Worm (Caenorhabditis elegans): ENCODE results near the gene gpa-3.

The gpa-3 gene

ce11 chrV:9318046-9318445 is 41.5 kb downstream of the gpa-3 start, which contains the start of gene kvs-3 (continued):
- no peak for TF ChIP-seq ZK546.5 (tag; optimal IDR thresholded peaks at IDR 0.05)
- peak; percentile 8 for TF ChIP-seq Y55F3AM.14 (GFP tag; optimal IDR thresholded peaks at IDR 0.05)
- TF ChIP-seq nhr-23 (tag; optimal IDR thresholded peaks at IDR 0.05) = no peak
- TF ChIP-seq unc-55 (GFP tag; optimal IDR thresholded peaks at IDR 0.05) = peak; percentile 22
- TF ChIP-seq lin-39 (tag; optimal IDR thresholded peaks at IDR 0.05) = no peak
- TF ChIP-seq nhr-129 (tag; optimal IDR thresholded peaks at IDR 0.05) = peak; percentile 55
- TF ChIP-seq R02D3.7 (tag; optimal IDR thresholded peaks at IDR 0.05) = no peak
- no peak for TF ChIP-seq unc-62 (GFP tag; optimal IDR thresholded peaks at IDR 0.05)
- TF ChIP-seq peb-1 (tag; optimal IDR thresholded peaks at IDR 0.05) = no peak
- TF ChIP-seq blmp-1 (tag; optimal IDR thresholded peaks at IDR 0.05; ENCODE audit: insufficient read depth) = no peak
- TF ChIP-seq zag-1 (tag; optimal IDR thresholded peaks at IDR 0.05) = no peak
- TF ChIP-seq ztf-4 (tag; optimal IDR thresholded peaks at IDR 0.05) = no peak
- TF ChIP-seq unc-39 (tag; optimal IDR thresholded peaks at IDR 0.05) = no peak
- peak; percentile 12 for TF ChIP-seq C34F6.9 (tag; optimal IDR thresholded peaks at IDR 0.05)
- TF ChIP-seq lsy-2 (tag; optimal IDR thresholded peaks at IDR 0.05) = peak in 1 of 2 experiments; percentile 36
- peak; percentile 45 for TF ChIP-seq lin-13 (GFP tag; optimal IDR thresholded peaks at IDR 0.05)
- no peak for TF ChIP-seq nhr-11 (tag; optimal IDR thresholded peaks at IDR 0.05)
- TF ChIP-seq gmeb-1 (tag; optimal IDR thresholded peaks at IDR 0.05) = no peak

ce11 chrV:9316970-9317369 is 42.6 kb downstream of the gpa-3 start:
- TF ChIP-seq nhr-21 (tag; optimal IDR thresholded peaks at IDR 0.05) (no peak), F13H6.1 (tag; optimal IDR thresholded peaks at IDR 0.05) (no peak), lin-11 (tag; optimal IDR thresholded peaks at IDR 0.05) (no peak), sma-9 (GFP tag; optimal IDR thresholded peaks at IDR 0.05) (no peak), sma-9 (tag; optimal IDR thresholded peaks at IDR 0.05) (no peak), nhr-129 (tag; optimal IDR thresholded peaks at IDR 0.05) (no peak), dmd-4 (tag; optimal IDR thresholded peaks at IDR 0.05) (no peak), blmp-1 (tag; optimal IDR thresholded peaks at IDR 0.05; ENCODE audit: insufficient read depth) (no peak), mab-5 (tag; optimal IDR thresholded peaks at IDR 0.05) (no peak), elt-3 (tag; optimal IDR thresholded peaks at IDR 0.05) (no peak), nhr-11 (tag; optimal IDR thresholded peaks at IDR 0.05) (no peak), ceh-16 (tag; optimal IDR thresholded peaks at IDR 0.05) (no peak), Y55F3AM.14 (GFP tag; optimal IDR thresholded peaks at IDR 0.05) (no peak)

DNA sequence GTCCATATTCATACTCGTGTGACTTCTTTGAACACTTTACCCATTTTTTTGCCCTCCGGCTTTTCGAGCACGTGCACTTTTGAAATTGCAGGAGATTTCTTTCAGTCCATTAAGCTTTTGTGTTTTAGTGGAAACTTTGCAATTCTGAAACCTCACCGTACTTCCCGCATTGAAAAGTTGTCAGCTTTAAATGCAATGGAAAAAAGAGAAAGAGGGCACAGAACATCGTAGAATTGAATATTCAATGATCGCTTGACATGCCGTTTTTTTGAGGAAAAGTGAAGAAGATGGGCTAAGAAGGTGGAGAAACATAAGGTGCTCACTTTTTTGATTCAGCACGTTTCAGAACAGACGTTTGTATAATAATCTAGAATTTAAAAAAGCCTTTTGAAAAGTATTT is 45.2 kb downstream of the gpa-3 start:
- no peak for TF ChIP-seq R02D3.7 (tag; optimal IDR thresholded peaks at IDR 0.05)
- TF ChIP-seq elt-3 (tag; optimal IDR thresholded peaks at IDR 0.05) = no peak
- TF ChIP-seq ztf-11 (tag; optimal IDR thresholded peaks at IDR 0.05) = no peak
- TF ChIP-seq mab-5 (tag; optimal IDR thresholded peaks at IDR 0.05) = no peak
- TF ChIP-seq Y55F3AM.14 (GFP tag; optimal IDR thresholded peaks at IDR 0.05) = no peak
- TF ChIP-seq unc-39 (tag; optimal IDR thresholded peaks at IDR 0.05) = no peak
- TF ChIP-seq snpc-4 (tag; optimal IDR thresholded peaks at IDR 0.05) = no peak
- TF ChIP-seq egl-27 (tag; optimal IDR thresholded peaks at IDR 0.05) = no peak
- no peak for TF ChIP-seq dmd-4 (tag; optimal IDR thresholded peaks at IDR 0.05)
- no peak for TF ChIP-seq mdl-1 (tag; optimal IDR thresholded peaks at IDR 0.05)
- TF ChIP-seq lin-13 (GFP tag; optimal IDR thresholded peaks at IDR 0.05) = no peak
- no peak for TF ChIP-seq lin-11 (tag; optimal IDR thresholded peaks at IDR 0.05)
- no peak for TF ChIP-seq sma-3 (GFP tag; optimal IDR thresholded peaks at IDR 0.05)
- TF ChIP-seq aly-2 (tag; optimal IDR thresholded peaks at IDR 0.05) = no peak
- no peak for TF ChIP-seq ZK546.5 (tag; optimal IDR thresholded peaks at IDR 0.05)
- TF ChIP-seq mbf-1 (tag; optimal IDR thresholded peaks at IDR 0.05) = no peak
- TF ChIP-seq nhr-25 (tag; optimal IDR thresholded peaks at IDR 0.05) = no peak

ce11 chrV:9312377-9312776 is 47.2 kb downstream of the gpa-3 start:
- TF ChIP-seq alr-1 (tag; optimal IDR thresholded peaks at IDR 0.05) = no peak
- no peak for TF ChIP-seq lin-11 (tag; optimal IDR thresholded peaks at IDR 0.05)
- no peak for TF ChIP-seq nhr-10 (tag; optimal IDR thresholded peaks at IDR 0.05)
- no peak for TF ChIP-seq ztf-1 (GFP tag; conservative IDR thresholded peaks at IDR 0.05)
- TF ChIP-seq unc-55 (GFP tag; optimal IDR thresholded peaks at IDR 0.05) = no peak
- no peak for TF ChIP-seq peb-1 (tag; optimal IDR thresholded peaks at IDR 0.05)
- no peak for TF ChIP-seq sma-9 (GFP tag; optimal IDR thresholded peaks at IDR 0.05)
- no peak for TF ChIP-seq sma-9 (tag; optimal IDR thresholded peaks at IDR 0.05)
- TF ChIP-seq snpc-4 (tag; optimal IDR thresholded peaks at IDR 0.05) = no peak
- no peak for TF ChIP-seq ceh-16 (tag; optimal IDR thresholded peaks at IDR 0.05)
- no peak for TF ChIP-seq nhr-6 (tag; optimal IDR thresholded peaks at IDR 0.05)
- TF ChIP-seq nhr-21 (tag; optimal IDR thresholded peaks at IDR 0.05) = no peak
- no peak for TF ChIP-seq mbf-1 (tag; optimal IDR thresholded peaks at IDR 0.05)
- TF ChIP-seq blmp-1 (tag; optimal IDR thresholded peaks at IDR 0.05; ENCODE audit: insufficient read depth) = no peak
- TF ChIP-seq R02D3.7 (tag; optimal IDR thresholded peaks at IDR 0.05) = no peak
- no peak for TF ChIP-seq gmeb-1 (tag; optimal IDR thresholded peaks at IDR 0.05)
- no peak for TF ChIP-seq Y55F3AM.14 (GFP tag; optimal IDR thresholded peaks at IDR 0.05)
- TF ChIP-seq nhr-23 (tag; optimal IDR thresholded peaks at IDR 0.05) = no peak
- TF ChIP-seq ZK546.5 (tag; optimal IDR thresholded peaks at IDR 0.05) = no peak
- TF ChIP-seq mdl-1 (tag; optimal IDR thresholded peaks at IDR 0.05) = no peak

Data from whole organism, L2 larva.